ENCODE assay signal across 4 worm cellular contexts in genomic region chrIII:10624564-10624963, ce11.
TF ChIP-seq lines count a peak whose summit lies in the region.

No protein-coding gene starts in this region.

TF ChIP-seq in whole organism, L2 larva, 48 proteins besides CTCF, POLR2A, EP300 and RAD21:
- TF ChIP-seq sma-9 (GFP tag; optimal IDR thresholded peaks at IDR 0.05; lab: Kevin White, UChicago) (peak; percentile 22), sma-9 (tag; optimal IDR thresholded peaks at IDR 0.05; lab: Kevin White, UChicago) (no peak), ztf-4 (tag; optimal IDR thresholded peaks at IDR 0.05; lab: Kevin White, UChicago) (no peak), nhr-25 (tag; optimal IDR thresholded peaks at IDR 0.05; lab: Kevin White, UChicago) (peak; percentile 17), unc-39 (tag; optimal IDR thresholded peaks at IDR 0.05; lab: Kevin White, UChicago) (no peak), fos-1 (tag; optimal IDR thresholded peaks at IDR 0.05; lab: Kevin White, UChicago) (peak; percentile 47), lin-39 (tag; optimal IDR thresholded peaks at IDR 0.05; lab: Kevin White, UChicago) (no peak), nhr-129 (tag; optimal IDR thresholded peaks at IDR 0.05; lab: Kevin White, UChicago) (peak; percentile 73), aly-2 (tag; optimal IDR thresholded peaks at IDR 0.05; lab: Kevin White, UChicago) (no peak), unc-55 (GFP tag; optimal IDR thresholded peaks at IDR 0.05; lab: Kevin White, UChicago) (peak; percentile 12), ama-1 (optimal IDR thresholded peaks at IDR 0.05; lab: Kevin White, UChicago) (no peak), C34F6.9 (tag; optimal IDR thresholded peaks at IDR 0.05; lab: Kevin White, UChicago) (peak; percentile 26), sma-3 (GFP tag; optimal IDR thresholded peaks at IDR 0.05; lab: Kevin White, UChicago) (peak; percentile 41), nhr-21 (tag; optimal IDR thresholded peaks at IDR 0.05; lab: Kevin White, UChicago) (peak; percentile 17), snpc-4 (tag; optimal IDR thresholded peaks at IDR 0.05; lab: Kevin White, UChicago) (no peak), gmeb-1 (tag; optimal IDR thresholded peaks at IDR 0.05; lab: Kevin White, UChicago) (peak; percentile 39), lin-13 (GFP tag; optimal IDR thresholded peaks at IDR 0.05; lab: Kevin White, UChicago) (peak; percentile 2), unc-62 (GFP tag; optimal IDR thresholded peaks at IDR 0.05; lab: Kevin White, UChicago) (no peak), zag-1 (tag; optimal IDR thresholded peaks at IDR 0.05; lab: Kevin White, UChicago) (no peak), lsy-2 (tag; optimal IDR thresholded peaks at IDR 0.05; lab: Kevin White, UChicago) (peak in 1 of 2 experiments; percentile 47), skn-1 (tag; optimal IDR thresholded peaks at IDR 0.05; lab: Kevin White, UChicago) (no peak), F13H6.1 (tag; optimal IDR thresholded peaks at IDR 0.05; lab: Kevin White, UChicago) (peak; percentile 10), egl-27 (tag; optimal IDR thresholded peaks at IDR 0.05; lab: Kevin White, UChicago) (no peak)

TF ChIP-seq in whole organism, L4 larva, 104 proteins besides CTCF, POLR2A, EP300 and RAD21 (continues in another document):
- 0 out of 2 replicates have a peak, but pooled peaks have one; percentile 48 for TF ChIP-seq Y105C5A.15 (GFP tag; IDR thresholded peaks at IDR 0.05; lab: Robert Waterston, UW)
- TF ChIP-seq F44E2.7 (GFP tag; IDR thresholded peaks at IDR 0.05; lab: Robert Waterston, UW): peak; percentile 97
- peak; percentile 66 for TF ChIP-seq F49E8.2 (tag; optimal IDR thresholded peaks at IDR 0.05; lab: Kevin White, UChicago; ENCODE audit: borderline replicate concordance)
- TF ChIP-seq nhr-42 (GFP tag; IDR thresholded peaks at IDR 0.05; lab: Robert Waterston, UW): peak; percentile 82
- peak; percentile 26 for TF ChIP-seq hlh-11 (tag; optimal IDR thresholded peaks at IDR 0.05; lab: Kevin White, UChicago)
- TF ChIP-seq nhr-76 (tag; optimal IDR thresholded peaks at IDR 0.05; lab: Kevin White, UChicago): no peak
- peak; percentile 81 for TF ChIP-seq lin-38 (GFP tag; IDR thresholded peaks at IDR 0.05; lab: Robert Waterston, UW)
- no peak for TF ChIP-seq tag-97 (GFP tag; IDR thresholded peaks at IDR 0.05; lab: Robert Waterston, UW)
- no peak for TF ChIP-seq aha-1 (tag; lab: Kevin White, UChicago)
- TF ChIP-seq R02D3.7 (tag; optimal IDR thresholded peaks at IDR 0.05; lab: Kevin White, UChicago): no peak
- peak; percentile 58 for TF ChIP-seq spr-1 (tag; optimal IDR thresholded peaks at IDR 0.05; lab: Kevin White, UChicago)
- TF ChIP-seq F26F4.8 (GFP tag; conservative IDR thresholded peaks at IDR 0.05; lab: Robert Waterston, UW): peak; percentile 80
- TF ChIP-seq ztf-7 (tag; optimal IDR thresholded peaks at IDR 0.05; lab: Kevin White, UChicago): no peak
- peak; percentile 59; the same call in 1 of the 2 replicates for TF ChIP-seq dmd-9 (GFP tag; IDR thresholded peaks at IDR 0.05; lab: Robert Waterston, UW)
- peak; percentile 4 for TF ChIP-seq mep-1 (tag; optimal IDR thresholded peaks at IDR 0.05; lab: Kevin White, UChicago)
- TF ChIP-seq ceh-28 (tag; optimal IDR thresholded peaks at IDR 0.05; lab: Kevin White, UChicago): no peak
- TF ChIP-seq madf-9 (GFP tag; conservative IDR thresholded peaks at IDR 0.05; lab: Robert Waterston, UW): peak; percentile 71
- no peak for TF ChIP-seq zag-1 (tag; optimal IDR thresholded peaks at IDR 0.05; lab: Kevin White, UChicago)
- 0 out of 2 replicates have a peak, but pooled peaks have one; percentile 74 for TF ChIP-seq ceh-44 (GFP tag; IDR thresholded peaks at IDR 0.05; lab: Robert Waterston, UW)
- TF ChIP-seq F37D6.2 (tag; optimal IDR thresholded peaks at IDR 0.05; lab: Kevin White, UChicago): no peak
- peak; percentile 76 for TF ChIP-seq tra-1 (GFP tag; IDR thresholded peaks at IDR 0.05; lab: Robert Waterston, UW)
- TF ChIP-seq daf-16 (GFP tag; optimal IDR thresholded peaks at IDR 0.05; lab: Kevin White, UChicago): peak in 1 of 2 experiments; percentile 63
- TF ChIP-seq daf-16 (tag; optimal IDR thresholded peaks at IDR 0.05; lab: Kevin White, UChicago): peak; percentile 78
- no peak for TF ChIP-seq dpl-1 (GFP tag; optimal IDR thresholded peaks at IDR 0.05; lab: Kevin White, UChicago)

TF ChIP-seq in whole organism, late embryonic, 69 proteins besides CTCF, POLR2A, EP300 and RAD21 (continues in another document):
- TF ChIP-seq fkh-6 (tag; optimal IDR thresholded peaks at IDR 0.05; lab: Kevin White, UChicago) (peak; percentile 65), unc-86 (tag; optimal IDR thresholded peaks at IDR 0.05; lab: Kevin White, UChicago) (peak; percentile 70), hlh-13 (GFP tag; optimal IDR thresholded peaks at IDR 0.05; lab: Kevin White, UChicago) (peak; percentile 55), npax-4 (tag; optimal IDR thresholded peaks at IDR 0.05; lab: Kevin White, UChicago) (peak; percentile 22), sdc-2 (tag; optimal IDR thresholded peaks at IDR 0.05; lab: Kevin White, UChicago) (peak; percentile 27), dve-1 (tag; optimal IDR thresholded peaks at IDR 0.05; lab: Kevin White, UChicago) (peak; percentile 53), ceh-6 (GFP tag; optimal IDR thresholded peaks at IDR 0.05; lab: Kevin White, UChicago) (peak; percentile 76), unc-55 (GFP tag; optimal IDR thresholded peaks at IDR 0.05; lab: Kevin White, UChicago) (no peak), ceh-18 (tag; optimal IDR thresholded peaks at IDR 0.05; lab: Kevin White, UChicago) (peak; percentile 63), ceh-19 (GFP tag; optimal IDR thresholded peaks at IDR 0.05; lab: Kevin White, UChicago) (peak; percentile 68), fkh-10 (GFP tag; optimal IDR thresholded peaks at IDR 0.05; lab: Kevin White, UChicago) (no peak), fax-1 (tag; optimal IDR thresholded peaks at IDR 0.05; lab: Kevin White, UChicago) (peak; percentile 58), pqm-1 (tag; optimal IDR thresholded peaks at IDR 0.05; lab: Kevin White, UChicago) (no peak), ttx-3 (tag; optimal IDR thresholded peaks at IDR 0.05; lab: Kevin White, UChicago) (peak; percentile 50), sox-4 (tag; optimal IDR thresholded peaks at IDR 0.05; lab: Kevin White, UChicago) (peak; percentile 65), hlh-8 (tag; optimal IDR thresholded peaks at IDR 0.05; lab: Kevin White, UChicago) (no peak), ama-1 (optimal IDR thresholded peaks at IDR 0.05; lab: Kevin White, UChicago) (no peak), pha-2 (tag; optimal IDR thresholded peaks at IDR 0.05; lab: Kevin White, UChicago) (peak; percentile 67), nfya-1 (tag; optimal IDR thresholded peaks at IDR 0.05; lab: Kevin White, UChicago) (peak; percentile 26), odd-2 (tag; optimal IDR thresholded peaks at IDR 0.05; lab: Kevin White, UChicago) (peak; percentile 39), sox-2 (GFP tag; IDR thresholded peaks at IDR 0.05; lab: Robert Waterston, UW) (peak; percentile 77), hlh-30 (tag; optimal IDR thresholded peaks at IDR 0.05; lab: Kevin White, UChicago; ENCODE audit: insufficient read depth) (peak; percentile 40), Y22D7AL.16 (tag; optimal IDR thresholded peaks at IDR 0.05; lab: Kevin White, UChicago) (peak; percentile 30), hlh-15 (tag; optimal IDR thresholded peaks at IDR 0.05; lab: Kevin White, UChicago) (no peak), ceh-34 (tag; optimal IDR thresholded peaks at IDR 0.05; lab: Kevin White, UChicago) (peak; percentile 41), ceh-2 (tag; optimal IDR thresholded peaks at IDR 0.05; lab: Kevin White, UChicago) (peak; percentile 36)

TF ChIP-seq in whole organism, mixed stage, embryonic, 35 proteins besides CTCF, POLR2A, EP300 and RAD21 (continues in another document):
- TF ChIP-seq ceh-39 (tag; optimal IDR thresholded peaks at IDR 0.05; lab: Kevin White, UChicago) (no peak), ceh-83 (GFP tag; optimal IDR thresholded peaks at IDR 0.05; lab: Kevin White, UChicago) (peak; percentile 74), mab-5 (tag; optimal IDR thresholded peaks at IDR 0.05; lab: Kevin White, UChicago) (no peak), nhr-28 (tag; optimal IDR thresholded peaks at IDR 0.05; lab: Kevin White, UChicago) (no peak), hlh-1 (tag; optimal IDR thresholded peaks at IDR 0.05; lab: Kevin White, UChicago) (peak; percentile 38), lsy-2 (tag; optimal IDR thresholded peaks at IDR 0.05; lab: Kevin White, UChicago) (no peak), sptf-1 (tag; optimal IDR thresholded peaks at IDR 0.05; lab: Kevin White, UChicago) (peak; percentile 90), cnd-1 (tag; optimal IDR thresholded peaks at IDR 0.05; lab: Kevin White, UChicago) (peak; percentile 82), unc-39 (tag; optimal IDR thresholded peaks at IDR 0.05; lab: Kevin White, UChicago) (no peak), tbx-8 (GFP tag; optimal IDR thresholded peaks at IDR 0.05; lab: Kevin White, UChicago) (peak; percentile 49), flh-1 (GFP tag; optimal IDR thresholded peaks at IDR 0.05; lab: Kevin White, UChicago) (peak; percentile 33), lin-32 (GFP tag; optimal IDR thresholded peaks at IDR 0.05; lab: Kevin White, UChicago) (peak; percentile 72), ham-2 (GFP tag; optimal IDR thresholded peaks at IDR 0.05; lab: Kevin White, UChicago) (peak; percentile 54), nhr-76 (tag; optimal IDR thresholded peaks at IDR 0.05; lab: Kevin White, UChicago) (no peak), nhr-2 (tag; optimal IDR thresholded peaks at IDR 0.05; lab: Kevin White, UChicago) (no peak), unc-120 (tag; optimal IDR thresholded peaks at IDR 0.05; lab: Kevin White, UChicago; ENCODE audit: poor library complexity, severe bottlenecking) (peak; percentile 53), drap-1 (GFP tag; optimal IDR thresholded peaks at IDR 0.05; lab: Kevin White, UChicago) (peak; percentile 81), pha-4 (tag; optimal IDR thresholded peaks at IDR 0.05; lab: Kevin White, UChicago) (peak; percentile 18), zip-8 (tag; optimal IDR thresholded peaks at IDR 0.05; lab: Kevin White, UChicago) (no peak), M03D4.4 (tag; optimal IDR thresholded peaks at IDR 0.05; lab: Kevin White, UChicago) (peak; percentile 86), ztf-11 (tag; optimal IDR thresholded peaks at IDR 0.05; lab: Kevin White, UChicago) (peak; percentile 41), snpc-4 (tag; optimal IDR thresholded peaks at IDR 0.05; lab: Kevin White, UChicago) (no peak), sem-2 (GFP tag; optimal IDR thresholded peaks at IDR 0.05; lab: Kevin White, UChicago) (peak; percentile 80), blmp-1 (tag; optimal IDR thresholded peaks at IDR 0.05; lab: Kevin White, UChicago) (no peak), mep-1 (tag; optimal IDR thresholded peaks at IDR 0.05; lab: Kevin White, UChicago) (no peak), nhr-12 (tag; optimal IDR thresholded peaks at IDR 0.05; lab: Kevin White, UChicago) (no peak), mls-2 (tag; optimal IDR thresholded peaks at IDR 0.05; lab: Kevin White, UChicago) (peak; percentile 87), nhr-237 (tag; optimal IDR thresholded peaks at IDR 0.05; lab: Kevin White, UChicago) (no peak), bed-3 (GFP tag; optimal IDR thresholded peaks at IDR 0.05; lab: Kevin White, UChicago) (peak; percentile 50), ces-1 (GFP tag; optimal IDR thresholded peaks at IDR 0.05; lab: Kevin White, UChicago) (no peak)
